Worm (Caenorhabditis elegans): ENCODE measurements around the gene xtr-2.

The xtr-2 gene

DNA sequence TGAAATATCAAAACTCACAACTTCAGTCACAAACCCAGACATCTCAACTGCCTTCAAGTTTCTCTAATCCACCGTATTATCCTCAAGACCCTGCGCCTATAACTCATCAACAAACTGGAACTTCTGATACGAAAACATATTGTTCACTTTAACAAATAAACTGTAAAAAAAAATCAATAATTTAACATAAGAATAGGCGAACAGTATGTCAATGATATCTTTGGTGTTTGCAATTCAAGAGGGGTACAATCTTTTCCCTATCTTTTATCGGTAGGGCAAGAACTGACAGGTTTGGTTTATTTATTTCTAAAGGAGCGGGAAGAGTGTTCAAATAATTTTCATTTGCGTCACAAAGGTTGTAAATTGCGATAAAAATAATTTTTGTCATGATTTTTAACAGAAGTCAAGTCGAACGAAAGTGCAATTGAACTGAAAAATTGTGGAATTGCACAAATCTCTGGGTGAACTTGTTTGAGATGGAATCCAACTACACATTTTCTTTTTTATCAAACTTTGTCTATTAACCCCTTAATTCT is 47.7 kb downstream of the xtr-2 start (continued):
- TF ChIP-seq lin-11 (tag; optimal IDR thresholded peaks at IDR 0.05): peak; percentile 76
- TF ChIP-seq lin-39 (tag; optimal IDR thresholded peaks at IDR 0.05): peak; percentile 84
- TF ChIP-seq skn-1 (tag; optimal IDR thresholded peaks at IDR 0.05): peak; percentile 99
- peak; percentile 92 for TF ChIP-seq zag-1 (tag; optimal IDR thresholded peaks at IDR 0.05)
- TF ChIP-seq unc-62 (GFP tag; optimal IDR thresholded peaks at IDR 0.05): peak; percentile 87
- peak; percentile 78 for TF ChIP-seq Y55F3AM.14 (GFP tag; optimal IDR thresholded peaks at IDR 0.05)
- peak; percentile 99 for TF ChIP-seq crh-2 (tag; optimal IDR thresholded peaks at IDR 0.05)
- TF ChIP-seq nhr-237 (tag; optimal IDR thresholded peaks at IDR 0.05): peak; percentile 96
- peak; percentile 98 for TF ChIP-seq lin-13 (GFP tag; optimal IDR thresholded peaks at IDR 0.05)
- peak; percentile 75 for TF ChIP-seq R02D3.7 (tag; optimal IDR thresholded peaks at IDR 0.05)

DNA sequence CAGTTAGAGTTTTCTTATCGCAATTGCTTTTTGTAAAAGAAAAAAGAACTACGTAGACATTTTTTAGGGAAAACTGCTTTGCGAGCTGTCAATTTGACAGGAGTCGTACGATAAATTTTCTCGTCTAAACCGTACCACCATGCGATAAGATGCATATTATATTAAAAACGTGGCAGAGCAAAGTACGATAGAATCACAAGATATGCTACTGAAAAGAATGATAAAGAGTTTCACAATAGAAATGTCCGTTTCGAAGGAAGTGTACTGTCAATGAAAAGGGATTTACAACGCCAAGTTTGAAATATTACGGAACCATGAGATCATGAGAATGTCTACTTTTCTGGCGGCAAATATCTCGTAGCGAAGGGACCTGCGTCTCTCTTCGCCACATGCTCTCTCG is 49.4 kb downstream of the xtr-2 start, which contains the start of gene F19H6.5:
Gene F19H6.5 (minus strand): TSS at position 101 of the 400 bp plus-strand sequence.
- TF ChIP-seq gmeb-1 (tag; optimal IDR thresholded peaks at IDR 0.05): no peak

DNA sequence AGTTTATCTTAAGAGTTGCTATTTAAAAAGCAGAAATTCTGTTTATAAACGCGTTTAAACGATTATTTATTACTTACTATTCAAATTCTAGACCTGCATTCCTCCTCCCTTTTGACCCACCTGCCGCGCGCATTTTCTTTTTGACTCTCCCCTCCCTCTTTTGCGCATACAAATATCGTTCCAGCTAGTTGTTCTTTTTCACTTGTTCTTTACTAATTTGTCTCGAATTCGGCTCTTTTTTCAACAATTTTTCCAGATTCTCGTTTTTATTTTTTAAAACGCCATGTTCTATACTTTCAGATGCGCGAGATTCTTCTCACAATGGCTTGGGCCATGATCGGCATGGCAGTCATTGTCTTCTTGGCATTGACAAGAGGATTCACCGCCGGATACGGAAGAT is 50.0 kb downstream of the xtr-2 start, which contains the start of gene F19H6.4:
Gene F19H6.4 (plus strand): TSS at position 301 of the 400 bp plus-strand sequence.
- no peak for TF ChIP-seq crh-2 (tag; optimal IDR thresholded peaks at IDR 0.05)
- TF ChIP-seq ceh-16 (tag; optimal IDR thresholded peaks at IDR 0.05): no peak
- TF ChIP-seq unc-39 (tag; optimal IDR thresholded peaks at IDR 0.05): no peak
- no peak for TF ChIP-seq sma-3 (GFP tag; optimal IDR thresholded peaks at IDR 0.05)
- TF ChIP-seq ZK546.5 (tag; optimal IDR thresholded peaks at IDR 0.05): no peak
- TF ChIP-seq skn-1 (tag; optimal IDR thresholded peaks at IDR 0.05): no peak
- TF ChIP-seq snpc-4 (tag; optimal IDR thresholded peaks at IDR 0.05): no peak
- TF ChIP-seq lin-13 (GFP tag; optimal IDR thresholded peaks at IDR 0.05): no peak
- no peak for TF ChIP-seq C34F6.9 (tag; optimal IDR thresholded peaks at IDR 0.05)
- TF ChIP-seq ztf-1 (GFP tag; conservative IDR thresholded peaks at IDR 0.05): no peak
- TF ChIP-seq zag-1 (tag; optimal IDR thresholded peaks at IDR 0.05): no peak
- no peak for TF ChIP-seq peb-1 (tag; optimal IDR thresholded peaks at IDR 0.05)
- no peak for TF ChIP-seq mbf-1 (tag; optimal IDR thresholded peaks at IDR 0.05)
- TF ChIP-seq nhr-6 (tag; optimal IDR thresholded peaks at IDR 0.05): no peak

DNA sequence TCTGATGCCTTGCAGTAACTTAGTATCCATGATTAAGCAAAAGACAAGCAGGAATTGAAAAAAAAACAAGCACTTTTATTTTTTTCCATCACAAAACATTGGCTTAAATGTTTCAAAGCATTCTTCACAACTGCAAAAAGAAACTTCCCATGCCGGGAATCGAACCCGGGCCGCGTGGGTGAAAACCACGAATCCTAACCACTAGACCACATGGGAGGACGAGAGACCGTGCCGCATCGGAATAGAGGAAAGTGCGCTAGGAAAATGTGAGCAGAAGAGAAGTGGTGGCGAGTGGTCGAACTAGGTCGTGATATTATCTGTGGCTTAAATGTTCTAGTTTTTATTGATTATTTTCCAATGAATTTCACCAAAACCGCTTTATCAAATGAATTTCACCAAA is 52.1 kb downstream of the xtr-2 start:
- TF ChIP-seq fos-1 (tag; optimal IDR thresholded peaks at IDR 0.05) (peak; percentile 24), zag-1 (tag; optimal IDR thresholded peaks at IDR 0.05) (peak; percentile 35), aly-2 (tag; optimal IDR thresholded peaks at IDR 0.05) (no peak), sma-3 (GFP tag; optimal IDR thresholded peaks at IDR 0.05) (no peak), nhr-10 (tag; optimal IDR thresholded peaks at IDR 0.05) (no peak), ZK546.5 (tag; optimal IDR thresholded peaks at IDR 0.05) (no peak), gmeb-1 (tag; optimal IDR thresholded peaks at IDR 0.05) (no peak), unc-55 (GFP tag; optimal IDR thresholded peaks at IDR 0.05) (peak; percentile 56), nhr-129 (tag; optimal IDR thresholded peaks at IDR 0.05) (peak; percentile 76), unc-62 (GFP tag; optimal IDR thresholded peaks at IDR 0.05) (no peak), ztf-4 (tag; optimal IDR thresholded peaks at IDR 0.05) (no peak), lin-39 (tag; optimal IDR thresholded peaks at IDR 0.05) (no peak), crh-2 (tag; optimal IDR thresholded peaks at IDR 0.05) (peak; percentile 49), elt-3 (tag; optimal IDR thresholded peaks at IDR 0.05) (no peak), mbf-1 (tag; optimal IDR thresholded peaks at IDR 0.05) (no peak), peb-1 (tag; optimal IDR thresholded peaks at IDR 0.05) (no peak), mdl-1 (tag; optimal IDR thresholded peaks at IDR 0.05) (peak in 1 of 2 experiments; percentile 41), unc-39 (tag; optimal IDR thresholded peaks at IDR 0.05) (no peak), sma-9 (GFP tag; optimal IDR thresholded peaks at IDR 0.05) (peak; percentile 51), sma-9 (tag; optimal IDR thresholded peaks at IDR 0.05) (no peak), lsy-2 (tag; optimal IDR thresholded peaks at IDR 0.05) (no peak), blmp-1 (tag; optimal IDR thresholded peaks at IDR 0.05; ENCODE audit: insufficient read depth) (no peak), F13H6.1 (tag; optimal IDR thresholded peaks at IDR 0.05) (peak; percentile 9), nhr-21 (tag; optimal IDR thresholded peaks at IDR 0.05) (no peak), nhr-237 (tag; optimal IDR thresholded peaks at IDR 0.05) (no peak), nhr-77 (tag; optimal IDR thresholded peaks at IDR 0.05) (no peak), C34F6.9 (tag; optimal IDR thresholded peaks at IDR 0.05) (peak; percentile 36), Y55F3AM.14 (GFP tag; optimal IDR thresholded peaks at IDR 0.05) (no peak), elt-1 (tag; optimal IDR thresholded peaks at IDR 0.05) (no peak)

Data from whole organism, L2 larva.